Fruit fly (Drosophila melanogaster) whole organism: ENCODE results near the gene MetRS-m.

Source experiments
- CG8478 ChIP-seq: fragments of >200 bp; optimal IDR thresholded peaks from 2 replicates; lab custom pipeline; 2018; ENCODE audit warnings: inconsistent platforms
- Dll ChIP-seq: fragments of >200 bp; optimal IDR thresholded peaks from 2 replicates; lab custom pipeline; 2017
- EcR ChIP-seq, 2 experiments: fragments of >200 bp; optimal IDR thresholded peaks; 2 replicates each; lab custom pipeline; 2017; ENCODE audit warnings: missing biosample characterization in 2 of 2, missing genetic modification characterization in 2 of 2, missing genetic modification reagents in 2 of 2
- pan ChIP-seq: fragments of >200 bp; optimal IDR thresholded peaks from 2 replicates; lab custom pipeline; 2017
- psq ChIP-seq: fragments of >200 bp; optimal IDR thresholded peaks from 2 replicates; lab custom pipeline; 2017
- usp ChIP-seq: fragments of >200 bp; optimal IDR thresholded peaks from 2 replicates; lab custom pipeline; 2017; ENCODE audit warnings: missing biosample characterization, missing genetic modification characterization, mixed read lengths

Gene MetRS-m

DNA sequence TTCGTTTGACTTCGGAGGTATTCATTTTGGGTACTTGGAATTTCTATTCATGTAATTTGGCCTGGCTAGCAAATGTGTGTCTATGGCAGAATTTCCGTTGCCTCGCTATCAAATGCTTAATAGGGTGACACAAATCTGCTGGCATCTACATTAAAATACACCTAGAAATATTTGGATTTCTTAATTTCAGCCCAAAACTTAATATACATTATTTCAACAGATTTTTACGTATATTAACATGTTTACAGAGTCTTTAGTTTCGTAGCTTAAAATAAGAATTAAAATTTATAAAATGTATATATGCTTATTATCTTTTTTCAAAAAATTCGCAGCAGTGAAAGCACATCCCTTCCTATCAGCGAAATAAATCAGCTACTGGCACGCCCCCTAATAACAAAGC, 30.7 kb downstream of the MetRS-m start, which contains the start of gene CG9624:
Gene CG9624, minus strand, starts transcription at position 101 of the 400 bp plus-strand sequence.
- TF ChIP-seq usp, result no peak
- no peak for TF ChIP-seq Dll
- no peak for TF ChIP-seq CG8478 (lab: Kevin White, UChicago)
- no peak for TF ChIP-seq pan (lab: Kevin White, UChicago)

- TF ChIP-seq psq (lab: Kevin White, UChicago), result no peak
- TF ChIP-seq CG8478 (lab: Kevin White, UChicago), result no peak
- TF ChIP-seq usp, result no peak
- no peak for TF ChIP-seq pan (lab: Kevin White, UChicago)
- TF ChIP-seq Dll, result no peak
- no peak for TF ChIP-seq EcR (GFP tag; optimal IDR thresholded peaks at IDR 0.05; lab: Kevin White, UChicago)
These were observed 33.1 kb downstream of the MetRS-m start, which contains the start of gene CG9631 for dm6 chr3R:14226662-14227061. Gene CG9631, minus strand, starts transcription at chr3R:14226762.

DNA sequence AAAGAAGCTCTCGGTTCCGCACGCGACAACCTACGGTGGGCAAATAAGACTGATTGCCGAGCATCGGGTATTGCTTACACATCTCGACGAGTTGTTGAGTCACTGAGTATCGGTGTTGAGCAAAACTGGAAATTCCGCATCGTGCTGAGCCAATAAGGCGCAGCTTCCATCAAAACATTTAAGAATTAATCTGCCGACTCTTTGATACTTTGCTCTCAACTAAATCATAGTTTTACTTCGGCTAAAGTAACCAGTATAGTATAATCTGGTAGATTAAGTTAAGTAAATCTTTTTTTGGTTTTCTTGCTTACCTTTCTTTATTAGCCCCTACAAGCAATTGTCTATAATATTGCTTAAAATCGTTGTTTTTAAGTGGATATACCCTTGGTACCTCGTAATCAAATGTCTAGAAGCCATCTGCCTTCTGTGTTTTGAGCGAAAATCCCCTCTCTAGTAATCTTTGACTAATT, 35.7 kb downstream of the MetRS-m start, which contains the start of gene Sp212:
Gene Sp212, minus strand, starts transcription at position 51 of the 470 bp plus-strand sequence.
- TF ChIP-seq CG8478 (lab: Kevin White, UChicago), result no peak
- no peak for TF ChIP-seq EcR (GFP tag; optimal IDR thresholded peaks at IDR 0.05; lab: Kevin White, UChicago)
- TF ChIP-seq usp, result no peak
- TF ChIP-seq psq (lab: Kevin White, UChicago), result no peak
- no peak for TF ChIP-seq Dll
- TF ChIP-seq pan (lab: Kevin White, UChicago), result no peak

- TF ChIP-seq EcR (GFP tag; optimal IDR thresholded peaks at IDR 0.05; lab: Kevin White, UChicago), result no peak
- TF ChIP-seq psq (lab: Kevin White, UChicago), result no peak
- no peak for TF ChIP-seq CG8478 (lab: Kevin White, UChicago)
- TF ChIP-seq pan (lab: Kevin White, UChicago), result no peak
- TF ChIP-seq usp, result no peak
- TF ChIP-seq Dll, result no peak
These were observed 38.3 kb downstream of the MetRS-m start, which contains the start of gene CG33109 for dm6 chr3R:14221484-14221883. Gene CG33109, minus strand, starts transcription at chr3R:14221584.

dm6 chr3R:14220105-14220504, 39.7 kb downstream of the MetRS-m start, which contains the start of gene CG31326:
Gene CG31326, minus strand, starts transcription at chr3R:14220205.
- TF ChIP-seq Dll, result no peak

- TF ChIP-seq EcR (GFP tag; optimal IDR thresholded peaks at IDR 0.05; lab: Kevin White, UChicago) (no peak), usp (no peak), CG8478 (lab: Kevin White, UChicago) (no peak), pan (lab: Kevin White, UChicago) (no peak), Dll (no peak), psq (lab: Kevin White, UChicago) (no peak)
These were observed 42.0 kb downstream of the MetRS-m start, which contains the start of gene CG9649 for dm6 chr3R:14217839-14218238. Gene CG9649, minus strand, starts transcription at chr3R:14217882.

DNA sequence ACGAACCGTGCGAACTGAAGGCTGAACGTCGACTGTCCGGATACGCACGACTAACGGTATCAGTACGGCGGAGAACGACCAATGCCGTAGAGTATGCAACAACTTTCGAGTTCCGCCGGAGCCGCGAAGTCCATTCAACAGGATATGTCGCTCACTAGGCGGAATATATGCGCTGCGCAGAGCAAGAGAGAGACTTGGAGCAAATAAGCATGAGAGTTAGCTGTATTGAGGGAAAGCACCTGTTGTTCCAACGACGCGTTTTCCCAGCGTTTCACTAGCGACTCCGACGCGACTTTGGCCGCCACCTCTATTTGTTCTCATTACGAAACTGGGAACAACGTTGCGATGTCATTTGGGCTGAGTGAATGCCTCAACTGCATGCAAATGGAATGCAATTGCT, 45.0 kb downstream of the MetRS-m start, which contains the start of gene Dop1R1:
Gene Dop1R1, minus strand, starts transcription at position 35 of the 400 bp plus-strand sequence.
- no peak for TF ChIP-seq pan (lab: Kevin White, UChicago)
- TF ChIP-seq EcR (GFP tag; optimal IDR thresholded peaks at IDR 0.05; lab: Kevin White, UChicago), result no peak
- TF ChIP-seq CG8478 (lab: Kevin White, UChicago), result no peak
- no peak for TF ChIP-seq usp
- TF ChIP-seq psq (lab: Kevin White, UChicago), result no peak
- no peak for TF ChIP-seq Dll
